Worm (Caenorhabditis elegans) whole organism, late embryonic: ENCODE data around the gene F21D9.8.

ENCODE experiments used
- F13H6.1 ChIP-seq: sonication (generic microtip); optimal IDR thresholded peaks from 2 replicates; lab custom pipeline; 2016; ENCODE audit warnings: missing genetic modification characterization, missing compliant biosample characterization
- K02D7.2 ChIP-seq: sonication (generic microtip); optimal IDR thresholded peaks from 2 replicates; lab custom pipeline; 2017; ENCODE audit warnings: mild to moderate bottlenecking, missing genetic modification characterization, missing compliant biosample characterization
- T23F11.4 ChIP-seq: fragments of 200-800 bp; sonication (Bioruptor generic); optimal IDR thresholded peaks from 2 replicates; lab custom pipeline; 2018; ENCODE audit warnings: mild to moderate bottlenecking, missing genetic modification characterization, missing compliant biosample characterization
- Y22D7AL.16 ChIP-seq: sonication (generic microtip); optimal IDR thresholded peaks from 2 replicates; lab custom pipeline; 2016; ENCODE audit warnings: missing genetic modification characterization, missing compliant biosample characterization
- ahr-1 ChIP-seq: sonication (generic microtip); optimal IDR thresholded peaks from 2 replicates; lab custom pipeline; 2016; ENCODE audit warnings: missing genetic modification characterization, missing compliant biosample characterization
- ama-1 ChIP-seq: fragments of 150-350 bp; optimal IDR thresholded peaks from 2 replicates; lab custom pipeline; 2014
- ceh-19 ChIP-seq: fragments of 200-800 bp; sonication (Bioruptor generic); optimal IDR thresholded peaks from 2 replicates; lab custom pipeline; 2018; ENCODE audit warnings: mild to moderate bottlenecking, missing genetic modification characterization, missing compliant biosample characterization
- ceh-2 ChIP-seq: sonication (generic microtip); optimal IDR thresholded peaks from 2 replicates; lab custom pipeline; 2016; ENCODE audit warnings: missing genotype, missing genetic modification characterization, missing compliant biosample characterization
- ceh-22 ChIP-seq: sonication (generic microtip); optimal IDR thresholded peaks from 2 replicates; lab custom pipeline; 2017; ENCODE audit warnings: missing biosample characterization, missing genetic modification characterization
- ceh-30 ChIP-seq: fragments of 150-350 bp; optimal IDR thresholded peaks from 2 replicates; lab custom pipeline; 2014; ENCODE audit warnings: missing biosample characterization, missing genetic modification characterization
- ceh-31 ChIP-seq: sonication (generic microtip); optimal IDR thresholded peaks from 2 replicates; lab custom pipeline; 2016; ENCODE audit warnings: missing genetic modification characterization, missing compliant biosample characterization
- ceh-34 ChIP-seq: sonication (generic microtip); optimal IDR thresholded peaks from 2 replicates; lab custom pipeline; 2016; ENCODE audit warnings: mild to moderate bottlenecking, missing genetic modification characterization, missing compliant biosample characterization
- ceh-48 ChIP-seq: sonication (generic microtip); optimal IDR thresholded peaks from 2 replicates; lab custom pipeline; 2016; ENCODE audit warnings: missing genetic modification characterization, inconsistent platforms, missing compliant biosample characterization
- dmd-4 ChIP-seq: sonication (generic microtip); optimal IDR thresholded peaks from 2 replicates; lab custom pipeline; 2016; ENCODE audit warnings: borderline replicate concordance, missing genetic modification characterization, missing compliant biosample characterization
- dve-1 ChIP-seq: sonication (generic microtip); optimal IDR thresholded peaks from 2 replicates; lab custom pipeline; 2017; ENCODE audit warnings: antibody characterized with exemption, mild to moderate bottlenecking, missing genetic modification characterization, missing compliant biosample characterization
- elt-2 ChIP-seq: sonication (generic microtip); optimal IDR thresholded peaks from 2 replicates; lab custom pipeline; 2016; ENCODE audit warnings: missing genetic modification reagents, missing genetic modification characterization, missing compliant biosample characterization
- elt-4 ChIP-seq: sonication (generic microtip); optimal IDR thresholded peaks from 2 replicates; lab custom pipeline; 2016; ENCODE audit warnings: missing genetic modification characterization, missing compliant biosample characterization
- eyg-1 ChIP-seq: sonication (generic microtip); optimal IDR thresholded peaks from 2 replicates; lab custom pipeline; 2016; ENCODE audit warnings: missing genotype, missing genetic modification characterization, missing compliant biosample characterization
- fkh-10 ChIP-seq: fragments of 150-350 bp; optimal IDR thresholded peaks from 2 replicates; lab custom pipeline; 2014; ENCODE audit warnings: missing biosample characterization, missing genetic modification reagents, missing genetic modification characterization
- gmeb-2 ChIP-seq: sonication (generic microtip); optimal IDR thresholded peaks from 2 replicates; lab custom pipeline; 2016; ENCODE audit warnings: missing genetic modification characterization, inconsistent platforms, missing compliant biosample characterization
- hlh-30 ChIP-seq: sonication (generic microtip); optimal IDR thresholded peaks from 2 replicates; lab custom pipeline; 2017; ENCODE audit warnings: antibody characterized with exemption, missing genetic modification characterization, missing compliant biosample characterization; ENCODE audit not compliant: insufficient read depth
- hlh-8 ChIP-seq: sonication (generic microtip); optimal IDR thresholded peaks from 2 replicates; lab custom pipeline; 2016; ENCODE audit warnings: missing genotype, missing genetic modification characterization, missing compliant biosample characterization
- lim-6 ChIP-seq: sonication (generic microtip); optimal IDR thresholded peaks from 2 replicates; lab custom pipeline; 2016; ENCODE audit warnings: missing genetic modification characterization, missing compliant biosample characterization
- lin-11 ChIP-seq: fragments of 200-800 bp; sonication (Bioruptor generic); optimal IDR thresholded peaks from 2 replicates; lab custom pipeline; 2018; ENCODE audit warnings: mild to moderate bottlenecking, missing genetic modification characterization, missing compliant biosample characterization
- madf-2 ChIP-seq: sonication (generic microtip); optimal IDR thresholded peaks from 2 replicates; lab custom pipeline; 2017; ENCODE audit warnings: missing genetic modification characterization, missing compliant biosample characterization
- nfya-1 ChIP-seq: sonication (generic microtip); optimal IDR thresholded peaks from 2 replicates; lab custom pipeline; 2017; ENCODE audit warnings: missing genetic modification characterization, mild to moderate bottlenecking, missing compliant biosample characterization, antibody characterized with exemption, moderate library complexity
- nhr-11 ChIP-seq: fragments of 150-350 bp; optimal IDR thresholded peaks from 2 replicates; lab custom pipeline; 2014; ENCODE audit warnings: missing biosample characterization, missing genetic modification characterization
- nhr-232 ChIP-seq: sonication (generic microtip); optimal IDR thresholded peaks from 2 replicates; lab custom pipeline; 2016; ENCODE audit warnings: missing genetic modification characterization, missing compliant biosample characterization
- npax-4 ChIP-seq: sonication (generic microtip); optimal IDR thresholded peaks from 2 replicates; lab custom pipeline; 2016; ENCODE audit warnings: missing genetic modification characterization, missing compliant biosample characterization
- odd-2 ChIP-seq: sonication (generic microtip); optimal IDR thresholded peaks from 2 replicates; lab custom pipeline; 2017; ENCODE audit warnings: antibody characterized with exemption, mild to moderate bottlenecking, missing genetic modification characterization, missing compliant biosample characterization
- pag-3 ChIP-seq: sonication (generic microtip); optimal IDR thresholded peaks from 2 replicates; lab custom pipeline; 2016; ENCODE audit warnings: missing compliant biosample characterization, missing genetic modification characterization, borderline replicate concordance
- pat-9 ChIP-seq: fragments of 200-800 bp; sonication (Bioruptor generic); optimal IDR thresholded peaks from 2 replicates; lab custom pipeline; 2018; ENCODE audit warnings: mild to moderate bottlenecking, missing genetic modification characterization, moderate library complexity, missing compliant biosample characterization
- pax-1 ChIP-seq: fragments of 150-350 bp; optimal IDR thresholded peaks from 2 replicates; lab custom pipeline; 2014; ENCODE audit warnings: missing biosample characterization, missing genetic modification characterization
- pha-2 ChIP-seq: sonication (generic microtip); optimal IDR thresholded peaks from 2 replicates; lab custom pipeline; 2017; ENCODE audit warnings: mild to moderate bottlenecking, missing genetic modification characterization, missing compliant biosample characterization
- pqm-1 ChIP-seq: sonication (generic microtip); optimal IDR thresholded peaks from 2 replicates; lab custom pipeline; 2016; ENCODE audit warnings: missing genetic modification characterization, missing compliant biosample characterization
- pros-1 ChIP-seq: fragments of 150-350 bp; optimal IDR thresholded peaks from 2 replicates; lab custom pipeline; 2014; ENCODE audit warnings: missing biosample characterization, missing genetic modification reagents, missing genetic modification characterization
- sdc-2 ChIP-seq: sonication (generic microtip); optimal IDR thresholded peaks from 2 replicates; lab custom pipeline; 2016; ENCODE audit warnings: missing genotype, missing genetic modification characterization, missing compliant biosample characterization
- sox-4 ChIP-seq: sonication (generic microtip); optimal IDR thresholded peaks from 2 replicates; lab custom pipeline; 2017; ENCODE audit warnings: mild to moderate bottlenecking, missing genetic modification characterization, inconsistent platforms, missing compliant biosample characterization
- syd-9 ChIP-seq: sonication (generic microtip); optimal IDR thresholded peaks from 2 replicates; lab custom pipeline; 2016; ENCODE audit warnings: mild to moderate bottlenecking, missing genetic modification characterization, moderate library complexity, missing compliant biosample characterization
- tbx-2 ChIP-seq: sonication (generic microtip); optimal IDR thresholded peaks from 2 replicates; lab custom pipeline; 2016; ENCODE audit warnings: missing genetic modification characterization, missing compliant biosample characterization
- tbx-7 ChIP-seq: sonication (generic microtip); optimal IDR thresholded peaks from 2 replicates; lab custom pipeline; 2016; ENCODE audit warnings: missing genotype, missing genetic modification characterization, missing compliant biosample characterization
- ttx-3 ChIP-seq: sonication (generic microtip); optimal IDR thresholded peaks from 2 replicates; lab custom pipeline; 2016; ENCODE audit warnings: missing genetic modification reagents, missing genetic modification characterization, missing compliant biosample characterization
- zip-5 ChIP-seq: sonication (generic microtip); optimal IDR thresholded peaks from 2 replicates; lab custom pipeline; 2016; ENCODE audit warnings: missing genetic modification characterization, missing compliant biosample characterization
- ztf-16 ChIP-seq: sonication (generic microtip); optimal IDR thresholded peaks from 2 replicates; lab custom pipeline; 2017; ENCODE audit warnings: missing genetic modification characterization, missing compliant biosample characterization

F21D9.8 gene

DNA sequence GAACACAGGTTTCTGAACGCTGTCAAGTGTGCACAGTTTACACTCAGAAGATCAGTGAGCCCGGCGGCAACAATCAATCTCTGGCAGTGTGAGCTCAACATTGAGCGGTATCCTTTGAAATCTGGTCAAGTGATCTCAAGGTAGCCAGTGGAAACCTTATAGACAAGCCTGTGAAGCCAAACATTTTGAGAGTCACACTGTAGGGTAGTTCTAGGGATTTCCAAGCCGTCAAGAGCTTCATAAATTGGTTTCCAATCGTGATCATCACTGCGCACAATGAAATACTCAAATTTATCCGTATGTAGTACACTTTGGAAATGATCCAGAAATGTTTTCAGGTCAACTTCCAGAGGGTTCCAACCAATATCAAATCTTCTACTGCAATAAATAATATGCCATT lies 27.1 kb upstream of the F21D9.8 start, which contains the start of gene F55C9.15:
Gene F55C9.15 (minus strand): TSS at position 101 of the 400 bp plus-strand sequence.
- TF ChIP-seq pqm-1 (tag; lab: Kevin White, UChicago) (no peak), ztf-16 (tag; lab: Kevin White, UChicago) (no peak), nfya-1 (no peak), dve-1 (tag; lab: Kevin White, UChicago) (no peak), F13H6.1 (tag; lab: Kevin White, UChicago) (no peak), Y22D7AL.16 (tag; lab: Kevin White, UChicago) (no peak), ama-1 (lab: Kevin White, UChicago) (no peak), ahr-1 (tag; lab: Kevin White, UChicago) (no peak)
- TF ChIP-seq, all 69 proteins: peak for 0

DNA sequence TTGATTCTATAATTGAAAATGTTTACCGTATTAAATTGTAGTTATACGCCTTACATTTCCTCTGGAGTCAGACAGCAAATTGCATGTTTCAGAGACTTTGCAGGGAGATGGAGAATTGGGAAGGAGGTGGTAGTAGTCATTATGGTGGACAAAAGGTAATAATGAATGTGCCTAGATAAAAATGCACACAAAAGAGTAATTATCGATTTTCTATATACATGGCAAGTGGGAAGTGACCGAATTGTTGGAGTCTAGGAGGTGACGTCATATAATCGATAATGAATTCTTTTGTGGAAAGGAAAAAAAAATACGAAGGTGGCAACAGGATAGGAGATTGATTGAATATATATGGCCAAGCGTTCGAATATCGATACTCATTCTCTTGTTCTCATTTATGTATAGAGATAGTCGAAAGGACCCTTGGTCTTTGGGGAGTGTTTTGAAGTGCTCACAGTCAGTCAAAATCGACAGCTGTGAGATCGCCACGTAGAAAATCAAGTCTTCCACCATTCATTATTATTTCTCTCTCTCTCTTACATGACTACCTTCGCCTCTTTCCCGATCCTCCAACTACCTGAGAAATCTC lies 23.9 kb upstream of the F21D9.8 start, which contains the start of the genes fbxb-63 and fbxb-61:
Gene fbxb-63 (minus strand): TSS at position 142 of the 586 bp plus-strand sequence.
Gene fbxb-61 (plus strand): TSS at position 536 of the 586 bp plus-strand sequence.
- TF ChIP-seq pax-1 (tag; lab: Kevin White, UChicago) (no peak), gmeb-2 (tag; lab: Kevin White, UChicago) (no peak), pat-9 (tag; lab: Kevin White, UChicago) (no peak), hlh-8 (tag; lab: Kevin White, UChicago) (no peak), ceh-30 (tag; lab: Kevin White, UChicago) (no peak), odd-2 (tag; lab: Kevin White, UChicago) (no peak), K02D7.2 (no peak), tbx-2 (no peak), zip-5 (tag; lab: Kevin White, UChicago) (no peak), fkh-10 (no peak), elt-4 (tag; lab: Kevin White, UChicago) (no peak), ztf-16 (tag; lab: Kevin White, UChicago) (no peak), pag-3 (no peak), syd-9 (tag; lab: Kevin White, UChicago) (no peak), sdc-2 (tag; lab: Kevin White, UChicago) (no peak), ama-1 (lab: Kevin White, UChicago) (no peak)

DNA sequence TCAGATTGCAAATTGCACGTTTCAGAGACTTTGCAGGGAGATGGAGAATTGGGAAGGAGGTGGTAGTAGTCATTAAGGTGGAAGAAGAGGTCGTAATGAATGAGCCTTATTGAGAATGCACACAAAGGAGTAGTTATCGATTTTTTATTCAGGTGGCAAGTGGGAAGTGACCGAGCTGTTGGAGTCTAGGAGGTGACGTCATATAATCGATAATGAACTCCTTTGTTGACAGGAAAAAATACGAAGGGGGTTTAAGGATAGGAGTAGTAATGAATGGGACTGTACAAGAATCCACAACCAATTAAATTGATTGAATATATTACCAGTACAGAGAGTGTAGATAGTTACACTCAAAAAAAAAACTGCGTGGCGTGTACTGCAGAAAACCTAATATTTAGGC lies 22.1 kb upstream of the F21D9.8 start, which contains the start of gene fbxb-62:
Gene fbxb-62 (minus strand): TSS at position 101 of the 400 bp plus-strand sequence.
- TF ChIP-seq ceh-48 (tag; lab: Kevin White, UChicago) = no peak
- TF ChIP-seq ceh-2 (tag; lab: Kevin White, UChicago) = no peak
- no peak for TF ChIP-seq fkh-10
- TF ChIP-seq madf-2 (tag; lab: Kevin White, UChicago) = no peak
- TF ChIP-seq hlh-30 (tag; lab: Kevin White, UChicago) = no peak
- no peak for TF ChIP-seq dmd-4
- TF ChIP-seq eyg-1 = no peak
- TF ChIP-seq zip-5 (tag; lab: Kevin White, UChicago) = no peak
- TF ChIP-seq ceh-19 (GFP tag; lab: Kevin White, UChicago) = no peak
- TF ChIP-seq pax-1 (tag; lab: Kevin White, UChicago) = no peak
- TF ChIP-seq, all 69 proteins: peak for 0

DNA sequence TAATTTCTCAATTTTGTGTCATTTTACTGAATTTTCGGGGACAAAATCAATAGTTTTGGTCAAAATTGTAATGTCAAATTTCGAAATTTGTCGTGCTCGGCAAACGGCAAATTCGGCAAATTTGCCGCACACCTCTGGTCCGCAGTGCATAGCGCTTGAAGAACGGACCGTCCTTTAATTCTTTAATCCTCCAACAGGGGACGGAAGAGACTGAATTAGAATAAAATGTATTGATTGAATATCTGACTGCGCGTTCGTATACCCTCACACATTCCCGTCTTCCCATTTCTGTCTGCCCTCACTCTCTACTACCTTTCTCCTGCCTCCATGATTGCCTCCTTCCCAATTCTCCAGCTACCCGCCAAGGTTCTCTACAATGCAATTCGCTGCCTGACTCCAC lies 19.5 kb upstream of the F21D9.8 start, which contains the start of gene F55C9.14:
Gene F55C9.14 (plus strand): TSS at position 301 of the 400 bp plus-strand sequence.
- TF ChIP-seq ceh-22 (tag; lab: Kevin White, UChicago) (no peak), elt-2 (tag; lab: Kevin White, UChicago) (no peak), lin-11 (no peak), nhr-11 (tag; lab: Kevin White, UChicago) (no peak), ceh-31 (tag; lab: Kevin White, UChicago) (no peak)

DNA sequence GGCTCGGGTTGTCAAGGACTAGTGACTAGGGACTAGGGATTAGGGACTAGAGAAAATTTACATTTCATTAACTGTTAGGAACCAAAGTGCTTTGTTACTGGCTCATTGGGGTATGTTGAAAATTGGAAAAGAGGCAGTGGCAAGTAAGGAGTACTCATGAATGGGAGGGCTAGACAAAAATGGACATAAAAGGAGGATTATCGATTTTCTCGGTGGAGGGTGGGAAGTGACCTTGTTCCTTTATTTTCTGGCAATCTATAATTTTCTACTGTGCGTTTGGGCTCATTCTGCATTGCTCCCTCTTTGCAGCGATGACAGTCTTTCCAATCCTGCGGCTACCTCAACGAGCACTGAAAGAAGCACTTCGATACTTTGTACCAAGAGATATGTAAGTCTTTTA lies 17.7 kb upstream of the F21D9.8 start, which contains the start of gene fbxb-60:
Gene fbxb-60 (plus strand): TSS at position 301 of the 400 bp plus-strand sequence.
- TF ChIP-seq ceh-34 (no peak), T23F11.4 (no peak), ttx-3 (tag; lab: Kevin White, UChicago) (no peak), nfya-1 (no peak), tbx-7 (no peak), pha-2 (tag; lab: Kevin White, UChicago) (no peak), lim-6 (tag; lab: Kevin White, UChicago) (no peak), lin-11 (no peak), odd-2 (tag; lab: Kevin White, UChicago) (no peak), syd-9 (tag; lab: Kevin White, UChicago) (no peak), pax-1 (tag; lab: Kevin White, UChicago) (no peak), nhr-232 (tag; lab: Kevin White, UChicago) (no peak), fkh-10 (no peak), pros-1 (no peak), zip-5 (tag; lab: Kevin White, UChicago) (no peak), nhr-11 (tag; lab: Kevin White, UChicago) (no peak), sox-4 (tag; lab: Kevin White, UChicago) (no peak), pqm-1 (tag; lab: Kevin White, UChicago) (no peak), ceh-48 (tag; lab: Kevin White, UChicago) (no peak), npax-4 (tag; lab: Kevin White, UChicago) (no peak)
- TF ChIP-seq, all 69 proteins: peak for 0
